Worm (Caenorhabditis elegans) whole organism, mixed stage, embryonic: Measurements from ENCODE around the gene C01G5.25.
A peak's percentile ranks its signal among the peaks of the same experiment; 100 is the strongest.

Experiments
- M03D4.4 ChIP-seq: sonication (generic microtip); optimal IDR thresholded peaks from 2 replicates; lab custom pipeline; 2017; ENCODE audit warnings: mild to moderate bottlenecking, missing genetic modification characterization, missing compliant biosample characterization
- bed-3 ChIP-seq: fragments of 200-800 bp; sonication (Bioruptor generic); optimal IDR thresholded peaks from 3 replicates; lab custom pipeline; 2018; ENCODE audit warnings: mild to moderate bottlenecking, missing genetic modification characterization, moderate library complexity, missing compliant biosample characterization
- blmp-1 ChIP-seq: fragments of 150-350 bp; optimal IDR thresholded peaks from 2 replicates; lab custom pipeline; 2014; ENCODE audit warnings: missing biosample characterization, missing genetic modification characterization
- ceh-83 ChIP-seq: fragments of 200-800 bp; sonication (Bioruptor generic); optimal IDR thresholded peaks from 2 replicates; lab custom pipeline; 2018; ENCODE audit warnings: mild to moderate bottlenecking, missing genetic modification characterization, missing compliant biosample characterization
- ces-1 ChIP-seq: fragments of 150-350 bp; optimal IDR thresholded peaks from 2 replicates; lab custom pipeline; 2014; ENCODE audit warnings: missing biosample characterization, missing genetic modification reagents, missing genetic modification characterization
- cnd-1 ChIP-seq: fragments of 200-800 bp; sonication (Bioruptor generic); optimal IDR thresholded peaks from 2 replicates; lab custom pipeline; 2018; ENCODE audit warnings: mild to moderate bottlenecking, missing genetic modification characterization, missing compliant biosample characterization
- drap-1 ChIP-seq: fragments of 200-800 bp; sonication (Bioruptor generic); optimal IDR thresholded peaks from 3 replicates; lab custom pipeline; 2018; ENCODE audit warnings: mild to moderate bottlenecking, missing genetic modification characterization, missing compliant biosample characterization
- elt-1 ChIP-seq: sonication (generic microtip); optimal IDR thresholded peaks from 2 replicates; lab custom pipeline; 2017; ENCODE audit warnings: missing genetic modification characterization, mild to moderate bottlenecking, missing compliant biosample characterization, antibody characterized with exemption, moderate library complexity, borderline replicate concordance; ENCODE audit not compliant: insufficient read depth
- elt-3 ChIP-seq: fragments of 150-350 bp; optimal IDR thresholded peaks from 2 replicates; lab custom pipeline; 2014; ENCODE audit warnings: missing biosample characterization, missing genetic modification characterization
- ham-2 ChIP-seq: fragments of 200-800 bp; sonication (Bioruptor generic); optimal IDR thresholded peaks from 2 replicates; lab custom pipeline; 2018; ENCODE audit warnings: mild to moderate bottlenecking, missing genetic modification characterization, missing compliant biosample characterization
- hlh-1 ChIP-seq: fragments of 150-350 bp; optimal IDR thresholded peaks from 2 replicates; lab custom pipeline; 2014; ENCODE audit warnings: missing biosample characterization, missing genetic modification reagents, missing genetic modification characterization
- lin-13 ChIP-seq: fragments of 150-350 bp; optimal IDR thresholded peaks from 2 replicates; lab custom pipeline; 2014; ENCODE audit warnings: missing biosample characterization, missing genetic modification characterization
- lin-32 ChIP-seq: fragments of 200-800 bp; sonication (Bioruptor generic); optimal IDR thresholded peaks from 2 replicates; lab custom pipeline; 2018; ENCODE audit warnings: mild to moderate bottlenecking, missing genetic modification characterization, missing compliant biosample characterization
- lsy-2 ChIP-seq: fragments of 150-350 bp; optimal IDR thresholded peaks from 2 replicates; lab custom pipeline; 2014; ENCODE audit warnings: missing biosample characterization, missing genetic modification characterization
- mep-1 ChIP-seq: fragments of 150-350 bp; optimal IDR thresholded peaks from 2 replicates; lab custom pipeline; 2017; ENCODE audit warnings: missing biosample characterization, missing genetic modification reagents, missing genetic modification characterization, inconsistent platforms
- mls-2 ChIP-seq: sonication (generic microtip); optimal IDR thresholded peaks from 2 replicates; lab custom pipeline; 2016; ENCODE audit warnings: mild to moderate bottlenecking, missing genetic modification characterization, moderate library complexity, missing compliant biosample characterization
- nhr-12 ChIP-seq: fragments of 150-350 bp; optimal IDR thresholded peaks from 2 replicates; lab custom pipeline; 2014; ENCODE audit warnings: missing biosample characterization, missing genetic modification characterization
- nhr-2 ChIP-seq: fragments of 150-350 bp; optimal IDR thresholded peaks from 2 replicates; lab custom pipeline; 2014; ENCODE audit warnings: missing biosample characterization, missing genetic modification characterization
- nhr-237 ChIP-seq: fragments of 150-350 bp; optimal IDR thresholded peaks from 2 replicates; lab custom pipeline; 2014; ENCODE audit warnings: missing biosample characterization, missing genetic modification characterization
- pha-4 ChIP-seq: fragments of 150-350 bp; optimal IDR thresholded peaks from 2 replicates; lab custom pipeline; 2018; ENCODE audit warnings: missing biosample characterization, missing genetic modification reagents, missing genetic modification characterization
- sem-2 ChIP-seq: fragments of 200-800 bp; sonication (Bioruptor generic); optimal IDR thresholded peaks from 2 replicates; lab custom pipeline; 2018; ENCODE audit warnings: mild to moderate bottlenecking, missing genetic modification characterization, missing compliant biosample characterization
- sptf-1 ChIP-seq: sonication (generic microtip); optimal IDR thresholded peaks from 2 replicates; lab custom pipeline; 2017; ENCODE audit warnings: mild to moderate bottlenecking, missing genetic modification characterization, moderate library complexity, missing compliant biosample characterization
- tbx-8 ChIP-seq: fragments of 200-800 bp; sonication (Bioruptor generic); optimal IDR thresholded peaks from 2 replicates; lab custom pipeline; 2018; ENCODE audit warnings: mild to moderate bottlenecking, missing genetic modification characterization, moderate library complexity, missing compliant biosample characterization
- unc-120 ChIP-seq: sonication (generic microtip); optimal IDR thresholded peaks from 2 replicates; lab custom pipeline; 2017; ENCODE audit warnings: missing genetic modification characterization, missing compliant biosample characterization; ENCODE audit not compliant: poor library complexity, severe bottlenecking
- unc-39 ChIP-seq: fragments of 150-350 bp; optimal IDR thresholded peaks from 2 replicates; lab custom pipeline; 2014; ENCODE audit warnings: missing biosample characterization, missing genetic modification characterization
- unc-62 ChIP-seq: fragments of 150-350 bp; optimal IDR thresholded peaks from 2 replicates; lab custom pipeline; 2014; ENCODE audit warnings: missing biosample characterization, missing genetic modification reagents, missing genetic modification characterization
- zip-8 ChIP-seq: fragments of 150-350 bp; optimal IDR thresholded peaks from 2 replicates; lab custom pipeline; 2014; ENCODE audit warnings: missing biosample characterization, missing genetic modification characterization

C01G5.25 gene

ce11 chrIV:6565605-6566004 lies 24.1 kb downstream of the C01G5.25 start:
- TF ChIP-seq lin-13 (tag; lab: Kevin White, UChicago) (no peak), nhr-12 (tag; lab: Kevin White, UChicago) (no peak), zip-8 (tag; lab: Kevin White, UChicago) (no peak)

- TF ChIP-seq blmp-1: no peak
- TF ChIP-seq ces-1 (GFP tag; lab: Kevin White, UChicago): no peak
- no peak for TF ChIP-seq lsy-2 (tag; lab: Kevin White, UChicago)
- TF ChIP-seq elt-1 (tag; lab: Kevin White, UChicago): no peak
- TF ChIP-seq bed-3 (GFP tag; lab: Kevin White, UChicago): no peak
- no peak for TF ChIP-seq lin-32 (GFP tag; lab: Kevin White, UChicago)
- no peak for TF ChIP-seq mls-2 (tag; lab: Kevin White, UChicago)
- no peak for TF ChIP-seq nhr-12 (tag; lab: Kevin White, UChicago)
- TF ChIP-seq mep-1: no peak
- no peak for TF ChIP-seq sem-2 (GFP tag; lab: Kevin White, UChicago)
- no peak for TF ChIP-seq cnd-1 (tag; lab: Kevin White, UChicago)
- TF ChIP-seq elt-3 (tag; lab: Kevin White, UChicago): no peak
- no peak for TF ChIP-seq nhr-2 (tag; lab: Kevin White, UChicago)
Measured at ce11 chrIV:6572238-6572637, 30.8 kb downstream of the C01G5.25 start, which contains the start of gene bicd-1. TSS of gene bicd-1 (minus strand) at chrIV:6572338.

ce11 chrIV:6572655-6573054 lies 31.2 kb downstream of the C01G5.25 start:
- TF ChIP-seq sem-2 (GFP tag; lab: Kevin White, UChicago) (no peak), unc-120 (no peak), sptf-1 (no peak), hlh-1 (no peak), unc-62 (no peak), lin-32 (GFP tag; lab: Kevin White, UChicago) (no peak), drap-1 (no peak), unc-39 (tag; lab: Kevin White, UChicago) (no peak), pha-4 (tag; lab: Kevin White, UChicago) (no peak)

ce11 chrIV:6574343-6574742 lies 32.9 kb downstream of the C01G5.25 start:
- TF ChIP-seq zip-8 (tag; lab: Kevin White, UChicago) (no peak), unc-120 (peak; percentile 35), ces-1 (GFP tag; lab: Kevin White, UChicago) (peak; percentile 2), sptf-1 (peak; percentile 25)

- TF ChIP-seq pha-4 (tag; lab: Kevin White, UChicago) (peak; percentile 87), cnd-1 (tag; lab: Kevin White, UChicago) (peak; percentile 3), M03D4.4 (peak; percentile 9), mls-2 (tag; lab: Kevin White, UChicago) (no peak)
- TF ChIP-seq, all 35 proteins: peak for 3
Measured at ce11 chrIV:6575959-6576727, 34.7 kb downstream of the C01G5.25 start.

- no peak for TF ChIP-seq tbx-8 (GFP tag; lab: Kevin White, UChicago)
- peak; percentile 75 for TF ChIP-seq pha-4 (tag; lab: Kevin White, UChicago)
- peak; percentile 62 for TF ChIP-seq ham-2
- peak; percentile 6 for TF ChIP-seq drap-1
- TF ChIP-seq unc-39 (tag; lab: Kevin White, UChicago): no peak
- no peak for TF ChIP-seq elt-3 (tag; lab: Kevin White, UChicago)
- peak; percentile 27 for TF ChIP-seq hlh-1
- TF ChIP-seq unc-62: peak; percentile 57
- TF ChIP-seq unc-120: peak; percentile 44
- peak; percentile 43 for TF ChIP-seq sptf-1
- TF ChIP-seq mls-2 (tag; lab: Kevin White, UChicago): peak; percentile 44
- peak; percentile 45 for TF ChIP-seq nhr-237 (tag; lab: Kevin White, UChicago)
- peak; percentile 25 for TF ChIP-seq ceh-83 (GFP tag; lab: Kevin White, UChicago)
- TF ChIP-seq mep-1: peak; percentile 24
- TF ChIP-seq cnd-1 (tag; lab: Kevin White, UChicago): peak; percentile 34
Measured at ce11 chrIV:6576728-6577101, 35.2 kb downstream of the C01G5.25 start.
